Worm (Caenorhabditis elegans) whole organism, L4 larva: ENCODE data around the gene srab-12.

Experiments used
- D1046.2 ChIP-seq: fragments of 200-800 bp; sonication (Bioruptor generic); IDR thresholded peaks from 2 replicates; pipeline ENCODE4 v1.3.6; 2022; ENCODE audit warnings: missing genetic modification characterization, missing compliant biosample characterization
- F37D6.2 ChIP-seq: sonication (generic microtip); optimal IDR thresholded peaks from 2 replicates; lab custom pipeline; 2016; ENCODE audit warnings: mild to moderate bottlenecking, missing genetic modification characterization, missing compliant biosample characterization
- F44E2.7 ChIP-seq: fragments of 200-800 bp; sonication (Bioruptor generic); IDR thresholded peaks from 2 replicates; pipeline ENCODE4 v2.1.2; 2022; ENCODE audit warnings: missing genetic modification characterization, missing compliant biosample characterization
- R02D3.7 ChIP-seq: fragments of 150-350 bp; sonication (generic microtip); optimal IDR thresholded peaks from 3 replicates; lab custom pipeline; 2014; ENCODE audit warnings: missing biosample characterization, missing genetic modification characterization
- T26A8.4 ChIP-seq: fragments of 200-800 bp; sonication (Bioruptor generic); IDR thresholded peaks from 2 replicates; pipeline ENCODE4 v1.3.6; 2022; ENCODE audit warnings: missing genetic modification characterization, missing compliant biosample characterization
- Y5F2A.4 ChIP-seq: fragments of 200-800 bp; sonication (Bioruptor generic); optimal IDR thresholded peaks from 2 replicates; lab custom pipeline; 2018; ENCODE audit warnings: mild to moderate bottlenecking, missing genetic modification characterization, missing compliant biosample characterization
- aha-1 ChIP-seq: fragments of 150-350 bp; peaks from one replicate; lab custom pipeline; 2014; ENCODE audit warnings: missing biosample characterization, missing genetic modification characterization
- arid-1 ChIP-seq: fragments of 200-800 bp; sonication (Bioruptor generic); conservative IDR thresholded peaks from 2 replicates; pipeline ENCODE4 v1.3.6; 2022; ENCODE audit warnings: missing genetic modification reagents, missing genetic modification characterization, missing compliant biosample characterization
- ctbp-1 ChIP-seq: fragments of 200-800 bp; sonication (Bioruptor generic); IDR thresholded peaks from 2 replicates; pipeline ENCODE4 v1.3.6; 2022; ENCODE audit warnings: missing genetic modification reagents, missing genetic modification characterization, missing compliant biosample characterization
- dmd-6 ChIP-seq: fragments of 200-800 bp; sonication (Bioruptor generic); IDR thresholded peaks from 2 replicates; pipeline ENCODE4 v1.3.6; 2022; ENCODE audit warnings: missing genetic modification reagents, missing genetic modification characterization, missing compliant biosample characterization
- egl-43 ChIP-seq: fragments of 200-800 bp; sonication (Bioruptor generic); IDR thresholded peaks from 2 replicates; pipeline ENCODE4 v1.3.6; 2022; ENCODE audit warnings: missing genetic modification reagents, missing genetic modification characterization, missing compliant biosample characterization
- gei-8 ChIP-seq: fragments of 200-800 bp; sonication (Bioruptor generic); optimal IDR thresholded peaks from 2 replicates; lab custom pipeline; 2018; ENCODE audit warnings: mild to moderate bottlenecking, missing genetic modification characterization, missing compliant biosample characterization
- hlh-11 ChIP-seq: fragments of 200-800 bp; sonication (Bioruptor generic); optimal IDR thresholded peaks from 2 replicates; lab custom pipeline; 2018; ENCODE audit warnings: mild to moderate bottlenecking, missing genetic modification characterization, missing compliant biosample characterization
- hlh-30 ChIP-seq: sonication (generic microtip); optimal IDR thresholded peaks from 2 replicates; lab custom pipeline; 2017; ENCODE audit warnings: antibody characterized with exemption, mild to moderate bottlenecking, missing genetic modification characterization, missing compliant biosample characterization; ENCODE audit not compliant: insufficient read depth
- hmg-1.1 ChIP-seq: fragments of 200-800 bp; sonication (Bioruptor generic); IDR thresholded peaks from 2 replicates; pipeline ENCODE4 v1.3.6; 2022; ENCODE audit warnings: missing genetic modification reagents, missing genetic modification characterization, missing compliant biosample characterization
- lin-13 ChIP-seq: fragments of 150-350 bp; optimal IDR thresholded peaks from 2 replicates; lab custom pipeline; 2014; ENCODE audit warnings: missing biosample characterization, missing genetic modification reagents, missing genetic modification characterization
- lin-38 ChIP-seq: fragments of 200-800 bp; sonication (Bioruptor generic); IDR thresholded peaks from 2 replicates; pipeline ENCODE4 v1.3.6; 2022; ENCODE audit warnings: missing genetic modification reagents, missing genetic modification characterization, missing compliant biosample characterization
- lir-3 ChIP-seq: sonication (generic microtip); optimal IDR thresholded peaks from 2 replicates; lab custom pipeline; 2016; ENCODE audit warnings: mild to moderate bottlenecking, missing genetic modification characterization, missing compliant biosample characterization
- mxl-3 ChIP-seq: fragments of 200-800 bp; sonication (Bioruptor generic); optimal IDR thresholded peaks from 2 replicates; lab custom pipeline; 2018; ENCODE audit warnings: mild to moderate bottlenecking, missing genetic modification characterization, missing compliant biosample characterization
- nhr-237 ChIP-seq: sonication (generic microtip); optimal IDR thresholded peaks from 2 replicates; lab custom pipeline; 2017; ENCODE audit warnings: missing biosample characterization, missing genetic modification characterization
- nhr-42 ChIP-seq: fragments of 200-800 bp; sonication (Bioruptor generic); IDR thresholded peaks from 2 replicates; pipeline ENCODE4 v1.3.6; 2022; ENCODE audit warnings: missing genetic modification characterization, missing compliant biosample characterization
- nhr-48 ChIP-seq: sonication (generic microtip); optimal IDR thresholded peaks from 2 replicates; lab custom pipeline; 2016; ENCODE audit warnings: mild to moderate bottlenecking, missing genetic modification characterization, missing compliant biosample characterization
- nhr-6 ChIP-seq: fragments of 150-350 bp; optimal IDR thresholded peaks from 2 replicates; lab custom pipeline; 2014; ENCODE audit warnings: missing biosample characterization, missing genetic modification characterization
- pha-4 ChIP-seq, 2 experiments: fragments of 150-350 bp in 1 of 2; fragments of 200-800 bp in 1 of 2; sonication (Bioruptor generic) in 1 of 2; IDR thresholded peaks in 1 of 2; optimal IDR thresholded peaks in 1 of 2; 2 replicates each; pipeline versions ENCODE4 v1.3.6 to Lab custom; 2014 to 2022; ENCODE audit warnings: missing genetic modification characterization in 2 of 2, missing genetic modification reagents in 2 of 2, missing biosample characterization in 1 of 2, missing compliant biosample characterization in 1 of 2
- rbr-2 ChIP-seq: sonication (generic microtip); optimal IDR thresholded peaks from 2 replicates; lab custom pipeline; 2016; ENCODE audit warnings: missing genotype, missing genetic modification characterization, missing compliant biosample characterization
- sdz-12 ChIP-seq: fragments of 200-800 bp; sonication (Bioruptor generic); optimal IDR thresholded peaks from 2 replicates; lab custom pipeline; 2018; ENCODE audit warnings: mild to moderate bottlenecking, missing genetic modification characterization, missing compliant biosample characterization
- set-16 ChIP-seq: fragments of 200-800 bp; sonication (Bioruptor generic); IDR thresholded peaks from 2 replicates; pipeline ENCODE4 v1.3.6; 2022; ENCODE audit warnings: missing genetic modification reagents, missing genetic modification characterization, missing compliant biosample characterization
- unc-62 ChIP-seq, 3 experiments: fragments of 150-350 bp in 1 of 3; sonication (generic microtip); optimal IDR thresholded peaks in 2 of 3; peaks in 1 of 3; 1 replicate in 1 of 3; 2 replicates in 2 of 3; lab custom pipeline; 2014 to 2017; ENCODE audit warnings: missing biosample characterization in 3 of 3, missing genetic modification characterization in 3 of 3, missing genetic modification reagents in 3 of 3, missing genotype in 1 of 3
- vab-7 ChIP-seq: fragments of 200-800 bp; sonication (Bioruptor generic); IDR thresholded peaks from 2 replicates; pipeline ENCODE4 v1.3.6; 2022; ENCODE audit warnings: missing genetic modification reagents, missing genetic modification characterization, missing compliant biosample characterization
- zip-11 ChIP-seq: fragments of 200-800 bp; sonication (Bioruptor generic); IDR thresholded peaks from 2 replicates; pipeline ENCODE4 v1.3.6; 2022; ENCODE audit warnings: missing genetic modification characterization, missing compliant biosample characterization

The srab-12 gene

ce11 chrV:17826325-17826724 lies 42.9 kb upstream of the srab-12 start:
- TF ChIP-seq aha-1 (tag; lab: Kevin White, UChicago): peak; percentile 42
- TF ChIP-seq, all 104 proteins: peak for 1; not testable (repeated sequence) for 103

ce11 chrV:17824610-17825009 lies 41.2 kb upstream of the srab-12 start, which contains the start of gene srh-301:
Gene srh-301, plus strand, starts transcription at chrV:17824910.
- TF ChIP-seq mxl-3 (GFP tag; lab: Kevin White, UChicago): no peak
- TF ChIP-seq lin-13: no peak
- TF ChIP-seq nhr-237: no peak
- peak in 1 of 2 experiments; percentile 54 for TF ChIP-seq unc-62 (GFP tag; optimal IDR thresholded peaks at IDR 0.05 in 1 of 2; lab: Kevin White, UChicago)
- no peak for TF ChIP-seq unc-62 (tag; optimal IDR thresholded peaks at IDR 0.05; lab: Kevin White, UChicago)

ce11 chrV:17821805-17822204 lies 38.4 kb upstream of the srab-12 start, which contains the start of gene srh-300:
Gene srh-300, plus strand, starts transcription at chrV:17822105.
- TF ChIP-seq egl-43 (GFP tag; lab: Robert Waterston, UW) (no peak), hmg-1.1 (GFP tag; lab: Robert Waterston, UW) (no peak), ctbp-1 (GFP tag; lab: Robert Waterston, UW) (no peak), zip-11 (GFP tag; lab: Robert Waterston, UW) (no peak), rbr-2 (tag; lab: Kevin White, UChicago) (no peak), T26A8.4 (GFP tag; lab: Robert Waterston, UW) (no peak), lin-13 (no peak), lir-3 (tag; lab: Kevin White, UChicago) (no peak), lin-38 (no peak), hlh-11 (no peak), aha-1 (tag; lab: Kevin White, UChicago) (peak; percentile 17), vab-7 (no peak), sdz-12 (GFP tag; lab: Kevin White, UChicago) (no peak), R02D3.7 (tag; lab: Kevin White, UChicago) (no peak), unc-62 (GFP tag; optimal IDR thresholded peaks at IDR 0.05 in 1 of 2; lab: Kevin White, UChicago) (peak in 1 of 2 experiments; percentile 10), unc-62 (tag; optimal IDR thresholded peaks at IDR 0.05; lab: Kevin White, UChicago) (no peak), Y5F2A.4 (GFP tag; lab: Kevin White, UChicago) (no peak)
- TF ChIP-seq, all 104 proteins: peak for 2

ce11 chrV:17819704-17820103 lies 36.3 kb upstream of the srab-12 start:
- TF ChIP-seq pha-4 (GFP tag; IDR thresholded peaks at IDR 0.05; lab: Robert Waterston, UW) (no peak), pha-4 (tag; optimal IDR thresholded peaks at IDR 0.05; lab: Kevin White, UChicago) (no peak), set-16 (peak; percentile 73), egl-43 (GFP tag; lab: Robert Waterston, UW) (peak; percentile 68; the same call in 1 of the 2 replicates), F44E2.7 (no peak), hlh-30 (tag; lab: Kevin White, UChicago) (no peak), dmd-6 (no peak), arid-1 (GFP tag; lab: Robert Waterston, UW) (no peak), nhr-48 (no peak)
- TF ChIP-seq, all 104 proteins: peak for 2

- TF ChIP-seq D1046.2 (no peak), gei-8 (no peak), nhr-6 (tag; lab: Kevin White, UChicago) (no peak), nhr-42 (GFP tag; lab: Robert Waterston, UW) (no peak), unc-62 (GFP tag; optimal IDR thresholded peaks at IDR 0.05 in 1 of 2; lab: Kevin White, UChicago) (peak in 1 of 2 experiments; percentile 26), unc-62 (tag; optimal IDR thresholded peaks at IDR 0.05; lab: Kevin White, UChicago) (no peak), hmg-1.1 (GFP tag; lab: Robert Waterston, UW) (no peak), F37D6.2 (tag; lab: Kevin White, UChicago) (no peak), lin-38 (no peak)
Observed at ce11 chrV:17818567-17818966, 35.1 kb upstream of the srab-12 start, which contains the start of gene srh-298. Gene srh-298, plus strand, starts transcription at chrV:17818867.
